Fruit fly (Drosophila melanogaster) whole organism, adult: Measurements from ENCODE around the gene Rab9.

Experiments
- CG11617 ChIP-seq: fragments of 200-800 bp; sonication (Bioruptor generic); optimal IDR thresholded peaks from 2 replicates; lab custom pipeline; 2017; ENCODE audit warnings: mild to moderate bottlenecking, missing biosample characterization, missing genetic modification reagents, missing genetic modification characterization
- CG12768 ChIP-seq: fragments of 200-800 bp; sonication (Bioruptor generic); optimal IDR thresholded peaks from 2 replicates; lab custom pipeline; 2017; ENCODE audit warnings: missing biosample characterization, missing genetic modification characterization, mild to moderate bottlenecking, moderate library complexity, missing genetic modification reagents
- CG14711 ChIP-seq: fragments of 200-800 bp; sonication (Bioruptor generic); optimal IDR thresholded peaks from 2 replicates; lab custom pipeline; 2018; ENCODE audit warnings: missing biosample characterization, mild to moderate bottlenecking, missing genetic modification characterization, moderate library complexity
- CG1620 ChIP-seq: fragments of 200-800 bp; sonication (Bioruptor generic); optimal IDR thresholded peaks from 2 replicates; lab custom pipeline; 2016; ENCODE audit warnings: missing biosample characterization, missing genetic modification characterization
- CG33017 ChIP-seq: fragments of 200-800 bp; sonication (Bioruptor generic); optimal IDR thresholded peaks from 2 replicates; lab custom pipeline; 2018; ENCODE audit warnings: missing biosample characterization, mild to moderate bottlenecking, missing genetic modification characterization, moderate library complexity
- CG5204 ChIP-seq: fragments of 200-800 bp; sonication (Bioruptor generic); optimal IDR thresholded peaks from 2 replicates; lab custom pipeline; 2016; ENCODE audit warnings: missing biosample characterization, missing genetic modification characterization
- CG7045 ChIP-seq: fragments of 200-800 bp; sonication (Bioruptor generic); optimal IDR thresholded peaks from 2 replicates; lab custom pipeline; 2017; ENCODE audit warnings: missing biosample characterization, mild to moderate bottlenecking, missing genetic modification characterization
- CG7101 ChIP-seq: fragments of 200-800 bp; sonication (Bioruptor generic); optimal IDR thresholded peaks from 2 replicates; lab custom pipeline; 2018; ENCODE audit warnings: missing biosample characterization, mild to moderate bottlenecking, missing genetic modification characterization, moderate library complexity
- Clk ChIP-seq: fragments of 200-800 bp; sonication (Bioruptor generic); optimal IDR thresholded peaks from 2 replicates; lab custom pipeline; 2017; ENCODE audit warnings: missing biosample characterization, missing genetic modification characterization
- Crg-1 ChIP-seq: fragments of 200-800 bp; sonication (Bioruptor generic); optimal IDR thresholded peaks from 2 replicates; lab custom pipeline; 2016; ENCODE audit warnings: missing biosample characterization, missing genetic modification characterization
- Hr96 ChIP-seq: fragments of 200-800 bp; sonication (Bioruptor generic); optimal IDR thresholded peaks from 2 replicates; lab custom pipeline; 2016; ENCODE audit warnings: missing biosample characterization, missing genetic modification characterization
- Mnt ChIP-seq: fragments of 200-800 bp; sonication (Bioruptor generic); optimal IDR thresholded peaks from 2 replicates; lab custom pipeline; 2016; ENCODE audit warnings: missing biosample characterization, mild to moderate bottlenecking, missing genetic modification characterization
- bab1 ChIP-seq: fragments of 200-800 bp; sonication (Bioruptor generic); optimal IDR thresholded peaks from 3 replicates; lab custom pipeline; 2019; ENCODE audit warnings: missing biosample characterization, mild to moderate bottlenecking, missing genetic modification characterization, moderate library complexity
- cic ChIP-seq: fragments of 200-800 bp; sonication (Bioruptor generic); optimal IDR thresholded peaks from 2 replicates; lab custom pipeline; 2017; ENCODE audit warnings: missing biosample characterization, mild to moderate bottlenecking, missing genetic modification characterization, moderate library complexity
- kay ChIP-seq: fragments of 200-800 bp; sonication (Bioruptor generic); peaks from one replicate; lab custom pipeline; 2016; ENCODE audit warnings: missing biosample characterization, missing genetic modification characterization, borderline replicate concordance
- pad ChIP-seq: fragments of 200-800 bp; sonication (Bioruptor generic); optimal IDR thresholded peaks from 3 replicates; lab custom pipeline; 2017; ENCODE audit warnings: missing biosample characterization, missing genetic modification characterization, mild to moderate bottlenecking, moderate library complexity, missing genetic modification reagents
- tj ChIP-seq: fragments of 200-800 bp; sonication (Bioruptor generic); optimal IDR thresholded peaks from 3 replicates; lab custom pipeline; 2017; ENCODE audit warnings: missing biosample characterization, mild to moderate bottlenecking, missing genetic modification characterization, moderate library complexity

Gene Rab9

dm6 chr2L:19455209-19455608 lies 22.8 kb downstream of the Rab9 start:
- TF ChIP-seq Mnt (GFP tag; lab: Kevin White, UChicago) (peak; percentile 6), kay (GFP tag; lab: Kevin White, UChicago) (no peak), tj (GFP tag; lab: Kevin White, UChicago) (peak; percentile 17)

DNA sequence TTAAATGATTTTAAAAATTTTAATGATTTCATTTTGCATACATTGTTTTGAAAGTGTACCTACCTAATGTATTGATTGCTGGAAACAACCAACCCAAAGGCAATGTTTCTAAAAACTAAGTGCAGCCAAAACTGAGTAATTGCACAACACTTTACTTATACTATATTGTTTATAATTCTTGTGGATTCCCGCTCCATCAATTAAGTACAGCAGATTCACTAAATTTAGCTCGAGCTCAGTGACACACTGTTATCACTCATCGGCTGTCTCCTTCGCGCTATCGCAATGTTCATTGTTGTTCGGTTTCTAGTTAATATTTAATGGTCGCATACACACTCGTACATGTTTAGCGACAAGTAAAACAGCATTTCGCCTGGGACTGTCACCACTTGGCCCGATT lies 23.3 kb downstream of the Rab9 start:
- TF ChIP-seq bab1 (GFP tag; lab: Kevin White, UChicago) = no peak
- no peak for TF ChIP-seq cic
- no peak for TF ChIP-seq CG5204
- TF ChIP-seq CG7101 (tag; lab: Kevin White, UChicago) = no peak
- TF ChIP-seq CG1620 = no peak
- no peak for TF ChIP-seq kay (GFP tag; lab: Kevin White, UChicago)
- no peak for TF ChIP-seq Mnt (GFP tag; lab: Kevin White, UChicago)
- TF ChIP-seq tj (GFP tag; lab: Kevin White, UChicago) = no peak
- TF ChIP-seq Hr96 (GFP tag; lab: Kevin White, UChicago) = no peak
- TF ChIP-seq pad (GFP tag; lab: Kevin White, UChicago) = no peak
- TF ChIP-seq Clk (GFP tag; lab: Kevin White, UChicago) = no peak
- TF ChIP-seq CG12768 (GFP tag; lab: Kevin White, UChicago) = no peak
- TF ChIP-seq CG14711 (tag; lab: Kevin White, UChicago) = no peak

- TF ChIP-seq CG7101 (tag; lab: Kevin White, UChicago) = no peak
Observed at dm6 chr2L:19457890-19458580, 25.7 kb downstream of the Rab9 start.

DNA sequence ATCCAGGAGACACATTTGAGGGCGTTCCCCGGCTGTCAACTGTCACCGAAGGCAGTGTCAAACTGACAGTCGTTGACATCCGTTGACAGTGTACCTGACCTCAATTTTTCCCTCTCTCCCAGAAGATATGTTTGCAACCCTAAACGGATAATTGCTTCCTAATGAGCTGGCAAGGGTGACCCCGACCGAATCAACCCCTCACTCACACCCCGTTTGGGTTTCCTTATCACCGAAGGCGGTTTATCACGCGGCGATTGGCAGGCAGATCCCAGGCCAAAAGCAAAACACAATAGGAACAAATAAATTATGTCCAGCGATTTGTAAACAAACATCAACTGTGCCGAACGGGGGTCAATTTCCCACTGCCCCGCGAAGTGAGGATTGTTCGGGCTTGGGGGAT lies 27.0 kb downstream of the Rab9 start:
- TF ChIP-seq CG11617 (GFP tag; lab: Kevin White, UChicago) (no peak), Crg-1 (GFP tag; lab: Kevin White, UChicago) (no peak), CG7101 (tag; lab: Kevin White, UChicago) (no peak)

- TF ChIP-seq Clk (GFP tag; lab: Kevin White, UChicago) (no peak), CG33017 (tag; lab: Kevin White, UChicago) (no peak), CG14711 (tag; lab: Kevin White, UChicago) (no peak), CG5204 (no peak), tj (GFP tag; lab: Kevin White, UChicago) (peak; percentile 18)
Observed at dm6 chr2L:19462898-19463297, 30.5 kb downstream of the Rab9 start.

DNA sequence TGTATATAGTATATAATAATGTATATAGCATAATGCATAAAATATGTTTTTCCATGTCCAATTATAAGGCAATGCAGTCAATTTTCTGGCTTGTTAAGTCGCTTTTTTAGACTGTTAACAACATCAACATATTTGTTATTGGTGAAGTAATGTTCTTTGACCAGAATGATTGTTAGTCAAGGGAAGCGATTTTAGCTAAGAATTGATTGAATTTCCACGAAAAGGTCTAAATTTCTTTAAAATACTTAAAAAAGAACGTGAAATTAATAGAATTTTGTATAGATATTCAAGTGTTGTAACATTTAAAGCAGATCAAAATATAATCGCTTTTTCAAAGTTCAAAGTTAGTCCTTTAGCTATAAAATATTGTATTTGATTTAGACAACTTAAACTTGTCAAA lies 31.0 kb downstream of the Rab9 start:
- TF ChIP-seq CG1620 (no peak), CG5204 (peak; percentile 25)

dm6 chr2L:19463824-19464317 lies 31.5 kb downstream of the Rab9 start, which contains the start of gene tj:
Gene tj, plus strand, starts transcription at chr2L:19464267.
- no peak for TF ChIP-seq Mnt (GFP tag; lab: Kevin White, UChicago)
- peak; percentile 58 for TF ChIP-seq pad (GFP tag; lab: Kevin White, UChicago)
- peak; percentile 87 for TF ChIP-seq tj (GFP tag; lab: Kevin White, UChicago)
- TF ChIP-seq CG7101 (tag; lab: Kevin White, UChicago) = no peak

- no peak for TF ChIP-seq CG12768 (GFP tag; lab: Kevin White, UChicago)
Observed at dm6 chr2L:19469090-19469489, 36.7 kb downstream of the Rab9 start.

DNA sequence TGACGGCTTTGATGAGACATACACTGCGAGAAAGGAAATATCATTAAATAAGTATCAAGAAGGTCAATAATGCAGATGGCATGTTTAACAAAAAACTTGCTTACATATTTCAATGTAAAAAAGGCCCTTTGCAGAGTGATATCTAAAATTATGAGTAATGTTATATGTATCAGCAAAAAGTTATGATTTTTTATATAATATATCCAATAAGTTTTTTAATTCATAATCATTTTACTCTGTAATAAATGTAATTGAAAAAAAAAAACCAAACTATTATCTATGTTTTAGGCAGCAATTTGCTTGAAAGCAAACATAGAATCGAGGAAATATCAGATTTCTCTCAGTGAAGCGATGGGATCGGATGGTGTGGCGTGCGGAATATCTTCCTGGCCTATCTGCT lies 37.4 kb downstream of the Rab9 start:
- no peak for TF ChIP-seq CG1620

DNA sequence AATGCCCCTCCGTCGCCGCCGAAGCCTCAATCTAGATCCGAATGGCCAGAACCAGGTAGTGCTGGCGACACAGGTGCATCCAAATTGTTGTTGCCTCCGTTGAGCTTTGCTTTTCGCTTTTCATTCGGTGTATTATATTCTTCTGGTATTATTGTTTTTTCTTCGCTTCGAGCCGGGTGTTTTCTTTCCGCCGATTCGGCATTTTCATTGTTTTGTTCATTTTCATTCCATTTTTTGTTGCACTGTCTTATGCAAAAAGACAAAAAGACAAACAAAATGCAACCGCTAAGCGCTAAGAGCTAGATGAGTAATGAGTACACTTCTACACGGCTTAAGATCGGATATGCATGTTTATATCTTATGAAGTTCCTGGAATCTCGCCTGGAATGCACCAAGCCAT lies 39.9 kb downstream of the Rab9 start:
- TF ChIP-seq tj (GFP tag; lab: Kevin White, UChicago) (peak; percentile 100), CG7045 (GFP tag; lab: Kevin White, UChicago) (no peak)
